Worm (Caenorhabditis elegans): ENCODE data around the gene F17E9.2.

DNA sequence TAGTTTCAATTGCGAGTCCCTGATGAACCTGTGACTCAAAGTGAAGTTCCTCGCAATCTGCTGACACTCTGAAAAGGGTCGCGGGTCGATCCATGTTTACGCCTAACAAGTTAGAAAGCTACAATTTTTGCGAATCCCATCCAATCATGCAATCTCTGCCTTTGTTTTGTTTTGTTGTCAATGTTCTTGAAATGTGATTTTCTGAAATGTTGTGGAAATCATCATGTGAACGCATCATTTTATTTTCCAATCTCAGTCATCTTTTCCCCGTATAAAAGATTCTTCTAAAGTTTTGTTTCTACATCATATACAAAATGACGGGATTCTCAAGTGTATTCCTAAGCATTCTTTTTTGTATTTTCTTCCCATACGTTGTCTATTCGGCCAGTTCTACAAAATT lies 7.6 kb upstream of the F17E9.2 start, which contains the start of gene F17E9.4:
- TF ChIP-seq ztf-29 (GFP tag; IDR thresholded peaks at IDR 0.05) (no peak), med-1 (GFP tag; optimal IDR thresholded peaks at IDR 0.05; ENCODE audit: insufficient read depth) (no peak), cog-1 (tag; optimal IDR thresholded peaks at IDR 0.05) (no peak)
